Worm (Caenorhabditis elegans): Measurements from ENCODE around the gene ergi-1.
"Not testable (repeated sequence)": the region's sequence is repeated elsewhere in the genome, so short reads cannot be mapped to it uniquely, and the experiment has no call there.

The ergi-1 gene

DNA sequence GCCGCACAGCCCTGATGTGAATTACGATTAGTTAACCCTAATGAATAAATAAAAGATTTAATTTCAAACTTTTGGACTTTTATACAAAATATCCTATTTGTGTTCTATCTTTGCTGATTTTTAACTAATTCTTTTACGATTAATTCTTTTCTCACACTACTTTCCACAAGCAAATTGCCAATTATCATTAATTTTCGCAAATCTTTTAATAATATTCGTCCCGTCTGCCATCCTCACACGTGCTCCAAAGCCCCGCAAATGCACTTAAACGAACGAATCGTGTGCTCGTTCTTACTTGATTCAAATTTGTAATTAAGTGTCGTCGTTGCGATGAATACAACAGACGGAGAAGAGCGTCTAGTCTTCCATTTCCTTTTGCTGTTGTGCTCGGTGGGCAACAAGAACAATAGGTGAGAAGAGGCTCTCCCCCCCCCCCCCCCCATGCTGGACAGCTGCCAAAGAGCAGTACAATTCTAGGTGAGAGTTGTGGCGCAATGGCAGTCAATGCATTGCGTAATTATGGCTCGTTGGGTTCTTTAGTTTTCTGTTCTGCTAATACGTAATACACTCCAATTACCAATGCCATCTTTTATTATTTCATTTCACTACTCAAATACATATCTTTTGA, 9.6 kb upstream of the ergi-1 start:
- 0 out of 2 replicates have a peak, but pooled peaks have one; percentile 22 for TF ChIP-seq tab-1 (GFP tag; IDR thresholded peaks at IDR 0.05)
- no peak for TF ChIP-seq ref-1 (GFP tag; conservative IDR thresholded peaks at IDR 0.05)
- peak; percentile 59; the same call in 1 of the 2 replicates for TF ChIP-seq flt-1 (GFP tag; IDR thresholded peaks at IDR 0.05)
- 0 out of 2 replicates have a peak, but pooled peaks have one; percentile 53 for TF ChIP-seq ztf-23 (GFP tag; IDR thresholded peaks at IDR 0.05)

DNA sequence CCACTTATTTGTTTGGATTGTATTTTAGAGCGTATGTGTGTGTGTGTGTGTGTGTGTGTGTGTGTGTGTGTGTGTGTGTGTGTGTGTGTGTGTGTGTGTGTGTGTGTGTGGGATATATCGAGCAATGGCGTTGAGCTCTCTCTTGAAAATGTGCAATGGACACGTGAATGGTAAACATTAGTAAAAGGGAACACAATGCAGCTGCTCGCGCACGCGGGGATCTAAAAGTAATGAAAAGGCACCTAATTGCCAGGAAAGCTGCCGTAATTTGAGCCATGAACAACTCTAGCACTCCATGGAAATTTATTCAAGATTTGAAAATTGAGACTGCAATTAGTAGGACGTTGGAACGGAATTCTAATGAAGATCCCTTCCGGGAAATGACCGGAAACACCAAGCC, 8.2 kb upstream of the ergi-1 start:
- TF ChIP-seq T22C8.4 (GFP tag; IDR thresholded peaks at IDR 0.05) (no peak), tab-1 (GFP tag; IDR thresholded peaks at IDR 0.05) (peak; percentile 40; the same call in 1 of the 2 replicates), ztf-23 (GFP tag; IDR thresholded peaks at IDR 0.05) (peak; percentile 53; the same call in 1 of the 2 replicates)

DNA sequence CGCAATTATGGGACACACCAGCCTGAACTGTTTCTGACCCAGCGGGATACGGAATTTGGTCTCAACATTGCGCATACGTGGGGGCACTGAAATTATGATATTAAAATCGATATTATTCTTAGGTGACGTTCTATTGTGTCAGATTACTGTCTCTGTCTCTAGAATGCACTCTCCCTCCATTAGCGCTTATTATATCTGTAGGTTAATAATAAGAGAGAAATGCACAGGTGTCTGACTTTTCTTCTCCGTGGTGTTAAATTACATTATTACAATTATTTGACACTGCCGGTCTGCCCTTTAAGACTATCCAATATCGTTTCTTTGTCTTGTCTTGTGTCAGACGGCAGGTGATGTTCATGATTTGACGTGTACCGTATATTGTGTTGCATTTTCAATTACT, 7.5 kb upstream of the ergi-1 start:
- TF ChIP-seq med-1 (GFP tag; optimal IDR thresholded peaks at IDR 0.05; ENCODE audit: insufficient read depth) (no peak), ztf-23 (GFP tag; IDR thresholded peaks at IDR 0.05) (no peak), ref-1 (GFP tag; conservative IDR thresholded peaks at IDR 0.05) (no peak), tab-1 (GFP tag; IDR thresholded peaks at IDR 0.05) (0 out of 2 replicates have a peak, but pooled peaks have one; percentile 45), cog-1 (tag; optimal IDR thresholded peaks at IDR 0.05) (no peak)

DNA sequence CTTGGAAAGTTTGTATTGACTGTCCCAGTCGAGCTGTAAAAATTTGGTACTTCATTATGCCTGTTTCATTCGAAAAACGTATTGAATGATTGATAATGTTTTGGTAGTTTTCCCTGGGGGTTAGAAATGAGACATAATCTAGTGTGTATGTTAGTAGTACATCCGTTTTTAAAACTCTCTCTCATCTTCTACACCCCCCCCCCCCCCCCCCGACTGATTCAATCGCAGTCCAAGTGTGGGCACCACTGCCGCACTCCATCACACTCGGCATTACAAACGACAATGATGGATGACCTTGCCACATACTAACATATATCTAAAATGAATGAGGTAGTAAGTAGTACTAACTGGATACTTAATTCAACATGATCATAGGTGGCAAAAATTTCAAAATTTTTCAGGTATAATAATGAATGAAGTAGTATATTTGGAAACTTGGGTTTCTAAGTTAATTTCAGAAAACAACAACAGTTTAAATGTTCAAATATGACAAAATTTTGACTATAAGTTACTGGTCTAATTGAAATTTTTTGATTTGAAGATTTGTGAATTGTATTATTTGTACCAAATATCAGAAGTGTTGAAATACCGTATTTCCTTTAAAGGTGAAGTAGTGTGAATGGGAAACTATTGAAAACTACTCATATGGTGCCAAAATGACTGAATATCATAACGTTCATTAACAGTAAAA, 6.5 kb upstream of the ergi-1 start:
- TF ChIP-seq tab-1 (GFP tag; IDR thresholded peaks at IDR 0.05) (no peak), ztf-23 (GFP tag; IDR thresholded peaks at IDR 0.05) (no peak), klf-2 (GFP tag; conservative IDR thresholded peaks at IDR 0.05) (no peak)

DNA sequence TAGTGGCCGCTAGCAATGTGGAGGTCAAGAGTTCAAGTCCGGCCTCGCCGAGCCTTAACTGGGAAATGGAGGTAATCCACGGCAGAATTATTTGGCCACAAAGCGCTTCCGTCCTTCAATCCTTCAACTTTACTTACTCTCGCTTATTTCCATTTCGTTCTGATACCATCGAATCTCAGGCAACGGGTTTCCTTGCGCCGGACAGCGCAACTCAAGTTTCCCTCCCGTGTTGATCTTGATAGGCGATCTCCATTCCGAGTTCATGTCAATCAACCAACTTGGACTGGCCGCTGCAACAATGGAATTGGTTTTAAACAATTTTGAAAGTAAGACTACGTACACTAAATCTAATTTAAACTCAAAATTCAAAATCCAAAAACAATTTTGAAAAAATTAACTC, 5.8 kb upstream of the ergi-1 start:
- peak; percentile 46; the same call in 1 of the 2 replicates for TF ChIP-seq flt-1 (GFP tag; IDR thresholded peaks at IDR 0.05)
- no peak for TF ChIP-seq cog-1 (tag; optimal IDR thresholded peaks at IDR 0.05)
- TF ChIP-seq ref-1 (GFP tag; conservative IDR thresholded peaks at IDR 0.05) = no peak

DNA sequence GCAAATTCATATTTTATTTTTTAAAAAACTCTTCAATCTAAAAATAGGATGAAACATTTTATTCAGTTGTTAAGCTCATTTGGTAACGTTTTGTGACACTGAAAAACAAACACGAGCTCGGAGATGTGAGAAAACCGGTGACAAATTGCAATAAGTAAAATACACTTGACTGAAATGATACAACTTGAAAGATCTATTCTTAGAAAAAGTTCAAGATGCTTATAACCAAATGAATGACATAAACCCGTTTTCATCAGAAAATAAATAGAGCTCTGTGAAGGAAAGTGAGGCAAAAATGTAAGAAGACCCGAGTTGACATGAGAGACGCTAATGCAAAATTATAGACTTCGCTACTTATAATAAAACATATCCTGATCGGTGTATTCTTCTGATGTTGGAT, 4.3 kb upstream of the ergi-1 start, which contains the start of gene smex-2:
smex-2 (minus strand) TSS at position 101 of the 400 bp plus-strand sequence.
- TF ChIP-seq ref-1 (GFP tag; conservative IDR thresholded peaks at IDR 0.05) = no peak
- no peak for TF ChIP-seq med-1 (GFP tag; optimal IDR thresholded peaks at IDR 0.05; ENCODE audit: insufficient read depth)
- no peak for TF ChIP-seq ztf-29 (GFP tag; IDR thresholded peaks at IDR 0.05)
- TF ChIP-seq ztf-23 (GFP tag; IDR thresholded peaks at IDR 0.05) = no peak
- no peak for TF ChIP-seq cog-1 (tag; optimal IDR thresholded peaks at IDR 0.05)
- TF ChIP-seq tab-1 (GFP tag; IDR thresholded peaks at IDR 0.05) = no peak
- no peak for TF ChIP-seq klf-2 (GFP tag; conservative IDR thresholded peaks at IDR 0.05)
- TF ChIP-seq flt-1 (GFP tag; IDR thresholded peaks at IDR 0.05) = no peak
- TF ChIP-seq T22C8.4 (GFP tag; IDR thresholded peaks at IDR 0.05) = no peak

DNA sequence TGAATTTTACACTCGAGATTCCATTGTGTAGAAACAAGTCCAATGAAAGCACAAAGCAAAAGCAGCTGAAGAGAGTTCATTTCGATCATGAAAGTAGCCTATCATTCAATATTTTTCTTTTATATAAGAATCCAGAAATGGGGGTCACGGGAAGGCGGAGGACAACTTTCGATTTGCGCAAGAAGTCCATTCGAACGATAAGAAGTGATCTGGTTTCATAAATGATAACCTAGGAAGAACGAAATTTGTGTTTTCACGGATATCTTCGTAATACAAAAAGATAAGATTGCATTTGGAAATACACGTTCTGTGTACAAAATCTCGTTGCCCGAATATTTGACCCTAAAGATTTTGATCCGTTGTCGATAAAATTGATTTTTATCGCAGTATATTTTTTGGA, 3.7 kb downstream of the ergi-1 start, which contains the start of gene Y102A11A.5:
Y102A11A.5 (minus strand) TSS at position 175 of the 400 bp plus-strand sequence.
- no peak for TF ChIP-seq ztf-29 (GFP tag; IDR thresholded peaks at IDR 0.05)
- no peak for TF ChIP-seq cog-1 (tag; optimal IDR thresholded peaks at IDR 0.05)
- no peak for TF ChIP-seq ref-1 (GFP tag; conservative IDR thresholded peaks at IDR 0.05)
- TF ChIP-seq klf-2 (GFP tag; conservative IDR thresholded peaks at IDR 0.05) = no peak
- no peak for TF ChIP-seq T22C8.4 (GFP tag; IDR thresholded peaks at IDR 0.05)
- no peak for TF ChIP-seq flt-1 (GFP tag; IDR thresholded peaks at IDR 0.05)
- TF ChIP-seq ztf-23 (GFP tag; IDR thresholded peaks at IDR 0.05) = no peak
- TF ChIP-seq tab-1 (GFP tag; IDR thresholded peaks at IDR 0.05) = no peak
- TF ChIP-seq med-1 (GFP tag; optimal IDR thresholded peaks at IDR 0.05; ENCODE audit: insufficient read depth) = no peak

DNA sequence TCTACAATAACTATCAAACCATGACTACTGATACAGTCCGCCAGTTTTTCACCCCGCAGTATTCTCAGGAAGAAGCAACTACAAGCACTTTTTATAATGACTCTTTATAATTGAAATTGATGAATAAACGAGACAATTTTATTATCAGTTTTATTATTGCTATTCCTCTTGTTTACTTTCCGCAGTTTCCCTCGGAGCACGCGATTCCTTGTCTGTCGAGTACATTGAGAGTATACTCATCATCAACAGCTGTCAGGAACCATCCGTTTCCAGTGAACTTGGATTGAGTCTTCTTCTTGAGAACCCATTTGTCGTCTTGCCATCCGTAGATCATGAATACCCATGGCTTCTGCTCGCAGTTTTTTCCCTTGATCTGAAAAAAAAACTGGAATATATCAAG, 4.2 kb downstream of the ergi-1 start:
- TF ChIP-seq flt-1 (GFP tag; IDR thresholded peaks at IDR 0.05) (no peak), T22C8.4 (GFP tag; IDR thresholded peaks at IDR 0.05) (no peak), tab-1 (GFP tag; IDR thresholded peaks at IDR 0.05) (no peak), klf-2 (GFP tag; conservative IDR thresholded peaks at IDR 0.05) (no peak), ref-1 (GFP tag; conservative IDR thresholded peaks at IDR 0.05) (no peak), med-1 (GFP tag; optimal IDR thresholded peaks at IDR 0.05; ENCODE audit: insufficient read depth) (no peak), ztf-23 (GFP tag; IDR thresholded peaks at IDR 0.05) (no peak), ztf-29 (GFP tag; IDR thresholded peaks at IDR 0.05) (no peak), cog-1 (tag; optimal IDR thresholded peaks at IDR 0.05) (no peak)

DNA sequence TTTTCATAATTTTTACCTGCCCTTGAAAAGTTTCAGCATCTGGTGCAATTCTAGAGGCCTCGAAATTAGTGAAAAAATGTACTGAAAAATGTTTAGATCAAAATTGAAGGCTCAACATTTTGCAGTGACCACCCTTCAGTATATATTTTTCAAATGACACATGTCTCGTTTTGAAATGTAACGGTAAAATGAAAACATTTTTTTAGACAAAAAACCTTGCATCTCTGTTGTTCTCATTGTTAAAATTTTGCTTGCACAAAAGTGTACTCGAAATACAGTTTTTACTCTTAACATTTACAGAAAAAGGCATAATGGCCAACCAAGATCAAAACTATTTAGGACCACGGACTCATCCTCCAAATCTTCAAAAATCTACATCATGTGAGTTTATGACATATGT, 8.7 kb downstream of the ergi-1 start, which contains the start of gene Y102A11A.2:
Y102A11A.2 (plus strand) TSS at position 301 of the 400 bp plus-strand sequence.
- TF ChIP-seq tab-1 (GFP tag; IDR thresholded peaks at IDR 0.05); ref-1 (GFP tag; conservative IDR thresholded peaks at IDR 0.05); klf-2 (GFP tag; conservative IDR thresholded peaks at IDR 0.05): not testable (repeated sequence)

DNA sequence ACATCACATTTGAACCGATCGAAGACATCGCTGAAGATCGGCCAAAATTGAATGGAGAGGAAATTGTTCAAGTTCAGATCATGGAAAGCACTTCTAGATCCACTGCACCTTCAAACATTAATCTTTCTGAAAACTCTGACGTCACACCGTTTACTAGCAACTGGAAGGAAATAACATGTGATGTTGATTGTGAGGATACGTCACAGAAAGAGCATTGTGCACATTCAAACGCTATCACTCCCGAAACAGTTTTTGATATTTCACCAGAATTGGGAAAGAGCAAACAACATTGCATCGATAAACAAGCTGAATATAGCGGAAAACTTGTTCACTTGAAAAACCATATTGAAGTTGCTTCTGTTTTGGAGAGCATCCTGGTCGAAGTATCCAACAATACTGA, 13.5 kb downstream of the ergi-1 start:
- TF ChIP-seq med-1 (GFP tag; optimal IDR thresholded peaks at IDR 0.05; ENCODE audit: insufficient read depth) (no peak), ztf-29 (GFP tag; IDR thresholded peaks at IDR 0.05) (no peak), tab-1 (GFP tag; IDR thresholded peaks at IDR 0.05) (no peak), klf-2 (GFP tag; conservative IDR thresholded peaks at IDR 0.05) (no peak), cog-1 (tag; optimal IDR thresholded peaks at IDR 0.05) (no peak), ztf-23 (GFP tag; IDR thresholded peaks at IDR 0.05) (no peak), flt-1 (GFP tag; IDR thresholded peaks at IDR 0.05) (no peak), T22C8.4 (GFP tag; IDR thresholded peaks at IDR 0.05) (no peak)

All from whole organism, midembryonic.